Fruit fly (Drosophila melanogaster) Kc167 (cell line): ENCODE data around the gene CG5388.

ENCODE experiments used
- h ChIP-seq: fragments of >200 bp; optimal IDR thresholded peaks from 3 replicates; lab custom pipeline; 2018; ENCODE audit warnings: missing external identifiers
- psq ChIP-seq: fragments of >200 bp; optimal IDR thresholded peaks from 2 replicates; lab custom pipeline; 2017; ENCODE audit warnings: missing external identifiers
- ttk ChIP-seq: sonication (Bioruptor generic); optimal IDR thresholded peaks from 2 replicates; lab custom pipeline; 2017; ENCODE audit warnings: missing external identifiers

DNA sequence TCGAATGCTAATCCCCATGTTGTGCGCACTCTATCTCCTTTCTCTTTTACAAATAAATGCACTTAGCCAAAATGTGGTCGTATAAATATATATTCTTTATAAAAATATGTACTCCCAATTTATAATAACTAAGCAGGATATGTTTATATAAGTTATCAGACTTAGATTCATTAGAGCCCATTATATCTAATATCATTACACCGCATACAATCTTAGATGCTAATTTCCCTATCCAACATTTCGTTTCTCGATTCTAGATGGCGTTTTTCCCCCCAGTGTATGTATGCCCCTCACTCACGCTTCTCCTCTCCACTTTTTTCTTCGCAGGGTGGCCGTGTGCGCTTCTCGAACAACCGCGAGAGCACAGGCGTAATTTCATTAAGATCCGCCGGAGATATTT lies 52.6 kb downstream of the CG5388 start:
- TF ChIP-seq psq (lab: Kevin White, UChicago) (no peak), h (lab: Kevin White, UChicago) (no peak), ttk (lab: Kevin White, UChicago) (no peak)
